Worm (Caenorhabditis elegans) whole organism, L1 larva: ENCODE results near the gene unc-32.

Experiments used
- C04F5.9 ChIP-seq: sonication (generic microtip); optimal IDR thresholded peaks from 2 replicates; lab custom pipeline; 2016; ENCODE audit warnings: missing genetic modification characterization, missing compliant biosample characterization
- C16A3.4 ChIP-seq: fragments of 150-350 bp; optimal IDR thresholded peaks from 2 replicates; lab custom pipeline; 2014; ENCODE audit warnings: missing biosample characterization, missing genetic modification characterization
- C34B4.2 ChIP-seq: sonication (generic microtip); optimal IDR thresholded peaks from 2 replicates; lab custom pipeline; 2017; ENCODE audit warnings: mild to moderate bottlenecking, missing genetic modification characterization, missing compliant biosample characterization
- F16B12.6 ChIP-seq: fragments of 150-350 bp; optimal IDR thresholded peaks from 2 replicates; lab custom pipeline; 2014; ENCODE audit warnings: missing biosample characterization, missing genetic modification characterization
- alr-1 ChIP-seq: fragments of 200-800 bp; sonication (Bioruptor generic); optimal IDR thresholded peaks from 2 replicates; lab custom pipeline; 2018; ENCODE audit warnings: borderline replicate concordance, mild to moderate bottlenecking, missing genetic modification characterization, missing compliant biosample characterization
- aly-2 ChIP-seq: fragments of 150-350 bp; optimal IDR thresholded peaks from 2 replicates; lab custom pipeline; 2014; ENCODE audit warnings: missing biosample characterization, missing genetic modification characterization
- ama-1 ChIP-seq: fragments of 150-350 bp; optimal IDR thresholded peaks from 2 replicates; lab custom pipeline; 2014
- blmp-1 ChIP-seq: fragments of 150-350 bp; optimal IDR thresholded peaks from 2 replicates; lab custom pipeline; 2014; ENCODE audit warnings: missing biosample characterization, missing genetic modification characterization
- ceh-8 ChIP-seq: fragments of 200-800 bp; sonication (Bioruptor generic); optimal IDR thresholded peaks from 2 replicates; lab custom pipeline; 2018; ENCODE audit warnings: mild to moderate bottlenecking, missing genetic modification characterization, moderate library complexity, missing compliant biosample characterization
- ceh-88 ChIP-seq: fragments of 200-800 bp; sonication (Bioruptor generic); IDR thresholded peaks from 2 replicates; pipeline ENCODE4 v1.3.6; 2022; ENCODE audit warnings: missing genetic modification characterization, missing compliant biosample characterization
- dpl-1 ChIP-seq, 3 experiments: fragments of 150-350 bp in 2 of 3; sonication (generic microtip) in 1 of 3; optimal IDR thresholded peaks; 2 replicates each; lab custom pipeline; 2014 to 2017; ENCODE audit warnings: missing biosample characterization in 3 of 3, missing genetic modification characterization in 3 of 3, missing genetic modification reagents in 3 of 3
- dsc-1 ChIP-seq: sonication (generic microtip); optimal IDR thresholded peaks from 2 replicates; lab custom pipeline; 2016; ENCODE audit warnings: mild to moderate bottlenecking, missing genetic modification characterization, missing compliant biosample characterization
- efl-1 ChIP-seq, 4 experiments: fragments of 150-350 bp; optimal IDR thresholded peaks in 3 of 4; peaks in 1 of 4; 1 replicate in 1 of 4; 2 replicates in 3 of 4; lab custom pipeline; 2014; ENCODE audit warnings: missing biosample characterization in 2 of 4, missing genetic modification characterization in 2 of 4, missing genetic modification reagents in 2 of 4
- elt-2 ChIP-seq: sonication (generic microtip); optimal IDR thresholded peaks from 2 replicates; lab custom pipeline; 2016; ENCODE audit warnings: missing genetic modification characterization, mild to moderate bottlenecking, inconsistent platforms, missing compliant biosample characterization, missing genetic modification reagents
- elt-3 ChIP-seq, 6 experiments: fragments of 150-350 bp in 1 of 6; sonication (generic microtip); optimal IDR thresholded peaks; 2 replicates each; lab custom pipeline; 2017 to 2018; ENCODE audit warnings: missing biosample characterization in 6 of 6, missing genetic modification characterization in 6 of 6, inconsistent platforms in 1 of 6
- fkh-4 ChIP-seq: sonication (generic microtip); optimal IDR thresholded peaks from 2 replicates; lab custom pipeline; 2016; ENCODE audit warnings: missing compliant biosample characterization, missing genetic modification characterization, borderline replicate concordance
- fkh-8 ChIP-seq: sonication (generic microtip); optimal IDR thresholded peaks from 2 replicates; lab custom pipeline; 2016; ENCODE audit warnings: mild to moderate bottlenecking, missing genetic modification characterization, missing compliant biosample characterization
- fos-1 ChIP-seq: fragments of 150-350 bp; optimal IDR thresholded peaks from 2 replicates; lab custom pipeline; 2014; ENCODE audit warnings: missing biosample characterization, missing genetic modification characterization
- irx-1 ChIP-seq: sonication (generic microtip); optimal IDR thresholded peaks from 2 replicates; lab custom pipeline; 2016; ENCODE audit warnings: missing genetic modification characterization, missing compliant biosample characterization
- isw-1 ChIP-seq: fragments of 200-800 bp; sonication (Bioruptor generic); IDR thresholded peaks from 2 replicates; pipeline ENCODE4 v1.3.6; 2022; ENCODE audit warnings: missing genetic modification characterization, missing compliant biosample characterization
- lin-13 ChIP-seq: fragments of 150-350 bp; optimal IDR thresholded peaks from 2 replicates; lab custom pipeline; 2014; ENCODE audit warnings: missing biosample characterization, missing genetic modification reagents, missing genetic modification characterization
- lin-14 ChIP-seq: fragments of 200-800 bp; sonication (Bioruptor generic); optimal IDR thresholded peaks from 2 replicates; lab custom pipeline; 2018; ENCODE audit warnings: mild to moderate bottlenecking, missing genetic modification characterization, moderate library complexity, missing compliant biosample characterization
- lin-35 ChIP-seq, 2 experiments: fragments of 150-350 bp; optimal IDR thresholded peaks; 2 replicates each; lab custom pipeline; 2014; ENCODE audit warnings: missing biosample characterization in 2 of 2, missing genetic modification characterization in 2 of 2, missing genetic modification reagents in 2 of 2
- lir-3 ChIP-seq: sonication (generic microtip); optimal IDR thresholded peaks from 2 replicates; lab custom pipeline; 2016; ENCODE audit warnings: mild to moderate bottlenecking, missing genetic modification characterization, moderate library complexity, missing compliant biosample characterization; ENCODE audit not compliant: poor library complexity
- lsy-2 ChIP-seq, 2 experiments: fragments of 150-350 bp; optimal IDR thresholded peaks; 2 replicates each; lab custom pipeline; 2014; ENCODE audit warnings: missing biosample characterization in 2 of 2, missing genetic modification characterization in 2 of 2
- mab-9 ChIP-seq: fragments of 200-800 bp; sonication (Bioruptor generic); IDR thresholded peaks from 2 replicates; pipeline ENCODE4 v1.3.6; 2022; ENCODE audit warnings: missing genetic modification reagents, missing genetic modification characterization, missing compliant biosample characterization
- mdl-1 ChIP-seq, 2 experiments: fragments of 150-350 bp; optimal IDR thresholded peaks; 2 replicates each; lab custom pipeline; 2014 to 2017; ENCODE audit warnings: missing biosample characterization in 2 of 2, missing genetic modification characterization in 2 of 2, inconsistent platforms in 1 of 2
- nhr-19 ChIP-seq: fragments of 200-800 bp; sonication (Bioruptor generic); conservative IDR thresholded peaks from 2 replicates; pipeline ENCODE4 v1.3.6; 2022; ENCODE audit warnings: missing genetic modification characterization, missing compliant biosample characterization
- nhr-20 ChIP-seq: sonication (generic microtip); optimal IDR thresholded peaks from 2 replicates; lab custom pipeline; 2016; ENCODE audit warnings: mild to moderate bottlenecking, missing genetic modification characterization, missing compliant biosample characterization
- nhr-28 ChIP-seq: fragments of 150-350 bp; optimal IDR thresholded peaks from 2 replicates; lab custom pipeline; 2014; ENCODE audit warnings: missing biosample characterization, missing genetic modification characterization
- nhr-47 ChIP-seq: sonication (generic microtip); optimal IDR thresholded peaks from 2 replicates; lab custom pipeline; 2016; ENCODE audit warnings: mild to moderate bottlenecking, missing genetic modification characterization, moderate library complexity, missing compliant biosample characterization
- nhr-71 ChIP-seq: sonication (generic microtip); optimal IDR thresholded peaks from 2 replicates; lab custom pipeline; 2016; ENCODE audit warnings: mild to moderate bottlenecking, missing genetic modification characterization, moderate library complexity, missing compliant biosample characterization
- nhr-85 ChIP-seq: sonication (generic microtip); peaks from one replicate; lab custom pipeline; 2016; ENCODE audit warnings: missing genetic modification characterization, inconsistent platforms, missing compliant biosample characterization
- nhr-90 ChIP-seq: sonication (generic microtip); optimal IDR thresholded peaks from 2 replicates; lab custom pipeline; 2016; ENCODE audit warnings: mild to moderate bottlenecking, missing genetic modification characterization, missing compliant biosample characterization; ENCODE audit not compliant: poor library complexity
- pag-3 ChIP-seq: sonication (generic microtip); optimal IDR thresholded peaks from 2 replicates; lab custom pipeline; 2017; ENCODE audit warnings: missing genetic modification characterization, mild to moderate bottlenecking, missing compliant biosample characterization, antibody characterized with exemption, borderline replicate concordance; ENCODE audit not compliant: insufficient read depth
- snpc-4 ChIP-seq: fragments of 150-350 bp; optimal IDR thresholded peaks from 2 replicates; lab custom pipeline; 2014; ENCODE audit warnings: missing biosample characterization, missing genetic modification characterization
- snu-23 ChIP-seq: sonication (generic microtip); optimal IDR thresholded peaks from 2 replicates; lab custom pipeline; 2016; ENCODE audit warnings: missing genetic modification characterization, missing compliant biosample characterization
- sox-4 ChIP-seq: sonication (generic microtip); optimal IDR thresholded peaks from 2 replicates; lab custom pipeline; 2016; ENCODE audit warnings: missing genetic modification characterization, missing compliant biosample characterization
- sup-37 ChIP-seq: fragments of 200-800 bp; sonication (Bioruptor generic); optimal IDR thresholded peaks from 2 replicates; lab custom pipeline; 2018; ENCODE audit warnings: mild to moderate bottlenecking, missing genetic modification characterization, missing compliant biosample characterization
- swsn-7 ChIP-seq: sonication (generic microtip); optimal IDR thresholded peaks from 2 replicates; lab custom pipeline; 2016; ENCODE audit warnings: missing genetic modification characterization, missing compliant biosample characterization
- unc-130 ChIP-seq: fragments of 150-350 bp; optimal IDR thresholded peaks from 2 replicates; lab custom pipeline; 2017; ENCODE audit warnings: missing biosample characterization, missing genetic modification characterization, inconsistent platforms
- unc-30 ChIP-seq: sonication (generic microtip); optimal IDR thresholded peaks from 2 replicates; lab custom pipeline; 2017; ENCODE audit warnings: missing biosample characterization, missing genetic modification characterization
- xbp-1 ChIP-seq: sonication (generic microtip); optimal IDR thresholded peaks from 2 replicates; lab custom pipeline; 2016; ENCODE audit warnings: missing genetic modification characterization, missing compliant biosample characterization
- zag-1 ChIP-seq: fragments of 150-350 bp; optimal IDR thresholded peaks from 2 replicates; lab custom pipeline; 2014; ENCODE audit warnings: missing biosample characterization, missing genetic modification characterization
- ztf-11 ChIP-seq, 2 experiments: sonication (generic microtip); optimal IDR thresholded peaks; 2 replicates each; lab custom pipeline; 2016 to 2017; ENCODE audit warnings: missing genetic modification characterization in 2 of 2, missing biosample characterization in 1 of 2, missing compliant biosample characterization in 1 of 2
- ztf-4 ChIP-seq: fragments of 150-350 bp; optimal IDR thresholded peaks from 2 replicates; lab custom pipeline; 2014; ENCODE audit warnings: missing biosample characterization, missing genetic modification characterization

unc-32 gene

DNA sequence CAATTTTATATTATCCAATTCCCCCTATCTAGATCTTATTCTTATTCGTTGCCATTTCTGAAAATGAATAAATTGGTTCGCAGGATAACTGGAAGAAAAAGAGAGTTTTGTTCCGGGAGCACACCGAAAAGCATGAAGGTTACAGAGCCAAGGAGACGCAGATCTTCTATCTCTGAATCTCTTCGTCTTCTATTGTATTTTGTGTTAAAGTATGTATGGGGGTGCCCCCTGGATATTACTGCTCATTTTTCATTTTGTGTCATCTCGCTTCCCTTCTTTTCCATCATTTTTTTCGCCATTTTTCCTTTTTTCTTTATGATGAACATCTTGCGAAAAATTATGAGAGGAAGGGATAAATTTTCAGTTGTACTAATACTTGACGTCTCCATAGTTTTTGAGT is 28.3 kb downstream of the unc-32 start (continued):
- peak in 1 of 2 experiments; percentile 21 for TF ChIP-seq lsy-2 (tag; optimal IDR thresholded peaks at IDR 0.05; lab: Kevin White, UChicago)
- no peak for TF ChIP-seq isw-1 (GFP tag; lab: Robert Waterston, UW)
- no peak for TF ChIP-seq C04F5.9 (tag; lab: Kevin White, UChicago)
- no peak for TF ChIP-seq nhr-19
- TF ChIP-seq C16A3.4 (tag; lab: Kevin White, UChicago), result no peak
- TF ChIP-seq fkh-4, result no peak

DNA sequence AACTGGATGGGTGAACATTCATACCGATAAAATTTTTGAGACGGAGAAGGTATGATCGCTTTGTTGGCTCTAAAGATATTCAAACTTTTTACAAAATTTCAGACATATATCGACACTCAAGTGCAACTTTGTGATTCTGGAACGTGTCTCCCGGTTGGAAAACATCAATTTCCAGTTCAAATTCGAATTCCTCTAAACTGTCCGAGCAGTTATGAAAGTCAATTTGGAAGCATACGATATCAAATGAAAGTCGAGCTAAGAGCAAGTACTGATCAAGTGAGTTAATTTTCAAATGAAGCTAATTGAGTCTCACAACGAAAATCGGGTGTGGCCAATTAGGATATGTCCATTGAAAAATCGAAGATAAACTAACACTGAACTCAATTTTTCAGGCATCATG is 29.0 kb downstream of the unc-32 start:
- no peak for TF ChIP-seq aly-2
- no peak for TF ChIP-seq efl-1 (optimal IDR thresholded peaks at IDR 0.05; lab: Kevin White, UChicago)
- TF ChIP-seq efl-1 (GFP tag; optimal IDR thresholded peaks at IDR 0.05 in 1 of 2; lab: Kevin White, UChicago), result peak in 1 of 2 experiments; percentile 91
- no peak for TF ChIP-seq isw-1 (GFP tag; lab: Robert Waterston, UW)

- TF ChIP-seq ama-1 (lab: Kevin White, UChicago) (no peak), mab-9 (GFP tag; lab: Robert Waterston, UW) (peak; percentile 38; the same call in 1 of the 2 replicates), elt-3 (tag; optimal IDR thresholded peaks at IDR 0.05; lab: Kevin White, UChicago) (peak in 2 of 6 experiments; percentile 4 to 11), fos-1 (peak; percentile 16), ztf-11 (tag; optimal IDR thresholded peaks at IDR 0.05; lab: Kevin White, UChicago) (peak in 1 of 2 experiments; percentile 41), efl-1 (optimal IDR thresholded peaks at IDR 0.05; lab: Kevin White, UChicago) (peak; percentile 55 to 71), efl-1 (GFP tag; optimal IDR thresholded peaks at IDR 0.05 in 1 of 2; lab: Kevin White, UChicago) (peak; percentile 47 to 97), sup-37 (GFP tag; lab: Kevin White, UChicago) (no peak), C04F5.9 (tag; lab: Kevin White, UChicago) (peak; percentile 46), lin-35 (GFP tag; optimal IDR thresholded peaks at IDR 0.05; lab: Kevin White, UChicago) (peak; percentile 64 to 82), snu-23 (GFP tag; lab: Kevin White, UChicago) (peak; percentile 86), nhr-20 (tag; lab: Kevin White, UChicago) (peak; percentile 79), blmp-1 (tag; lab: Kevin White, UChicago) (peak; percentile 12), mdl-1 (tag; optimal IDR thresholded peaks at IDR 0.05; lab: Kevin White, UChicago) (peak in 1 of 2 experiments; percentile 82), elt-2 (tag; lab: Kevin White, UChicago) (peak; percentile 50), lir-3 (tag; lab: Kevin White, UChicago) (peak; percentile 49), fkh-8 (peak; percentile 68), snpc-4 (tag; lab: Kevin White, UChicago) (peak; percentile 52), alr-1 (tag; lab: Kevin White, UChicago) (no peak), unc-130 (peak; percentile 32), fkh-4 (no peak), pag-3 (tag; lab: Kevin White, UChicago) (peak; percentile 68), xbp-1 (tag; lab: Kevin White, UChicago) (peak; percentile 73), ceh-88 (GFP tag; lab: Robert Waterston, UW) (peak; percentile 32; the same call in 1 of the 2 replicates), aly-2 (peak; percentile 27), dsc-1 (peak; percentile 65), C34B4.2 (tag; lab: Kevin White, UChicago) (no peak), swsn-7 (tag; lab: Kevin White, UChicago) (peak; percentile 76), nhr-71 (tag; lab: Kevin White, UChicago) (peak; percentile 83), nhr-90 (tag; lab: Kevin White, UChicago) (peak; percentile 65), lsy-2 (tag; optimal IDR thresholded peaks at IDR 0.05; lab: Kevin White, UChicago) (peak; percentile 72 to 85), ceh-8 (GFP tag; lab: Kevin White, UChicago) (peak; percentile 9), nhr-28 (tag; lab: Kevin White, UChicago) (no peak), unc-30 (no peak), lin-13 (GFP tag; lab: Kevin White, UChicago) (peak; percentile 76), nhr-19 (peak; percentile 76), irx-1 (tag; lab: Kevin White, UChicago) (peak; percentile 60), lin-14 (GFP tag; lab: Kevin White, UChicago) (peak; percentile 77), nhr-47 (tag; lab: Kevin White, UChicago) (peak; percentile 83), sox-4 (peak; percentile 34), zag-1 (tag; lab: Kevin White, UChicago) (peak; percentile 7), ztf-4 (peak; percentile 38), dpl-1 (GFP tag; optimal IDR thresholded peaks at IDR 0.05; lab: Kevin White, UChicago) (peak; percentile 38 to 68 (median 60)), isw-1 (GFP tag; lab: Robert Waterston, UW) (peak; percentile 35), F16B12.6 (tag; lab: Kevin White, UChicago) (peak; percentile 38), nhr-85 (tag; lab: Kevin White, UChicago) (peak; percentile 7)
These were observed 32.2 kb downstream of the unc-32 start for ce11 chrIII:8937571-8937970.
